Worm (Caenorhabditis elegans) whole organism, late embryonic: ENCODE results near the gene hrg-6.
A peak's percentile ranks its signal among the peaks of the same experiment; 100 is the strongest.

ENCODE experiments used
- C38D4.7 ChIP-seq: fragments of 200-800 bp; sonication (Bioruptor generic); optimal IDR thresholded peaks from 2 replicates; lab custom pipeline; 2018; ENCODE audit warnings: mild to moderate bottlenecking, missing genetic modification characterization, moderate library complexity, missing compliant biosample characterization
- K02D7.2 ChIP-seq: sonication (generic microtip); optimal IDR thresholded peaks from 2 replicates; lab custom pipeline; 2017; ENCODE audit warnings: mild to moderate bottlenecking, missing genetic modification characterization, missing compliant biosample characterization
- K09A11.1 ChIP-seq: sonication (generic microtip); optimal IDR thresholded peaks from 2 replicates; lab custom pipeline; 2017; ENCODE audit warnings: antibody characterized with exemption, mild to moderate bottlenecking, missing genetic modification characterization, missing compliant biosample characterization; ENCODE audit not compliant: insufficient read depth
- Y22D7AL.16 ChIP-seq: sonication (generic microtip); optimal IDR thresholded peaks from 2 replicates; lab custom pipeline; 2016; ENCODE audit warnings: missing genetic modification characterization, missing compliant biosample characterization
- ceh-19 ChIP-seq: fragments of 200-800 bp; sonication (Bioruptor generic); optimal IDR thresholded peaks from 2 replicates; lab custom pipeline; 2018; ENCODE audit warnings: mild to moderate bottlenecking, missing genetic modification characterization, missing compliant biosample characterization
- ceh-24 ChIP-seq: sonication (generic microtip); optimal IDR thresholded peaks from 2 replicates; lab custom pipeline; 2016; ENCODE audit warnings: mild to moderate bottlenecking, missing genetic modification characterization, missing compliant biosample characterization
- ceh-30 ChIP-seq: fragments of 150-350 bp; optimal IDR thresholded peaks from 2 replicates; lab custom pipeline; 2014; ENCODE audit warnings: missing biosample characterization, missing genetic modification characterization
- ceh-31 ChIP-seq: sonication (generic microtip); optimal IDR thresholded peaks from 2 replicates; lab custom pipeline; 2016; ENCODE audit warnings: missing genetic modification characterization, missing compliant biosample characterization
- dve-1 ChIP-seq: sonication (generic microtip); optimal IDR thresholded peaks from 2 replicates; lab custom pipeline; 2017; ENCODE audit warnings: antibody characterized with exemption, mild to moderate bottlenecking, missing genetic modification characterization, missing compliant biosample characterization
- ets-4 ChIP-seq: sonication (generic microtip); optimal IDR thresholded peaks from 2 replicates; lab custom pipeline; 2016; ENCODE audit warnings: missing genetic modification characterization, missing compliant biosample characterization
- eyg-1 ChIP-seq: sonication (generic microtip); optimal IDR thresholded peaks from 2 replicates; lab custom pipeline; 2016; ENCODE audit warnings: missing genotype, missing genetic modification characterization, missing compliant biosample characterization
- fax-1 ChIP-seq: sonication (generic microtip); optimal IDR thresholded peaks from 2 replicates; lab custom pipeline; 2016; ENCODE audit warnings: missing genotype, missing genetic modification characterization, missing compliant biosample characterization
- fkh-6 ChIP-seq: sonication (generic microtip); optimal IDR thresholded peaks from 2 replicates; lab custom pipeline; 2016; ENCODE audit warnings: missing genetic modification characterization, missing compliant biosample characterization
- gmeb-2 ChIP-seq: sonication (generic microtip); optimal IDR thresholded peaks from 2 replicates; lab custom pipeline; 2016; ENCODE audit warnings: missing genetic modification characterization, inconsistent platforms, missing compliant biosample characterization
- hlh-13 ChIP-seq: fragments of 200-800 bp; sonication (Bioruptor generic); optimal IDR thresholded peaks from 2 replicates; lab custom pipeline; 2018; ENCODE audit warnings: mild to moderate bottlenecking, missing genetic modification characterization, missing compliant biosample characterization
- hlh-15 ChIP-seq: sonication (generic microtip); optimal IDR thresholded peaks from 2 replicates; lab custom pipeline; 2016; ENCODE audit warnings: missing genetic modification characterization, missing compliant biosample characterization
- hlh-30 ChIP-seq: sonication (generic microtip); optimal IDR thresholded peaks from 2 replicates; lab custom pipeline; 2017; ENCODE audit warnings: antibody characterized with exemption, missing genetic modification characterization, missing compliant biosample characterization; ENCODE audit not compliant: insufficient read depth
- hlh-8 ChIP-seq: sonication (generic microtip); optimal IDR thresholded peaks from 2 replicates; lab custom pipeline; 2016; ENCODE audit warnings: missing genotype, missing genetic modification characterization, missing compliant biosample characterization
- lim-6 ChIP-seq: sonication (generic microtip); optimal IDR thresholded peaks from 2 replicates; lab custom pipeline; 2016; ENCODE audit warnings: missing genetic modification characterization, missing compliant biosample characterization
- madf-2 ChIP-seq: sonication (generic microtip); optimal IDR thresholded peaks from 2 replicates; lab custom pipeline; 2017; ENCODE audit warnings: missing genetic modification characterization, missing compliant biosample characterization
- nfya-1 ChIP-seq: sonication (generic microtip); optimal IDR thresholded peaks from 2 replicates; lab custom pipeline; 2017; ENCODE audit warnings: missing genetic modification characterization, mild to moderate bottlenecking, missing compliant biosample characterization, antibody characterized with exemption, moderate library complexity
- odd-2 ChIP-seq: sonication (generic microtip); optimal IDR thresholded peaks from 2 replicates; lab custom pipeline; 2017; ENCODE audit warnings: antibody characterized with exemption, mild to moderate bottlenecking, missing genetic modification characterization, missing compliant biosample characterization
- pag-3 ChIP-seq: sonication (generic microtip); optimal IDR thresholded peaks from 2 replicates; lab custom pipeline; 2016; ENCODE audit warnings: missing compliant biosample characterization, missing genetic modification characterization, borderline replicate concordance
- pat-9 ChIP-seq: fragments of 200-800 bp; sonication (Bioruptor generic); optimal IDR thresholded peaks from 2 replicates; lab custom pipeline; 2018; ENCODE audit warnings: mild to moderate bottlenecking, missing genetic modification characterization, moderate library complexity, missing compliant biosample characterization
- pha-4 ChIP-seq: fragments of 150-350 bp; optimal IDR thresholded peaks from 2 replicates; lab custom pipeline; 2018; ENCODE audit warnings: missing biosample characterization, missing genetic modification reagents, missing genetic modification characterization
- pros-1 ChIP-seq: fragments of 150-350 bp; optimal IDR thresholded peaks from 2 replicates; lab custom pipeline; 2014; ENCODE audit warnings: missing biosample characterization, missing genetic modification reagents, missing genetic modification characterization
- ref-2 ChIP-seq: sonication (generic microtip); optimal IDR thresholded peaks from 2 replicates; lab custom pipeline; 2016; ENCODE audit warnings: missing genetic modification characterization, missing compliant biosample characterization
- rnt-1 ChIP-seq: sonication (generic microtip); optimal IDR thresholded peaks from 2 replicates; lab custom pipeline; 2016; ENCODE audit warnings: missing genetic modification characterization, missing compliant biosample characterization
- tbx-2 ChIP-seq: sonication (generic microtip); optimal IDR thresholded peaks from 2 replicates; lab custom pipeline; 2016; ENCODE audit warnings: missing genetic modification characterization, missing compliant biosample characterization
- tbx-7 ChIP-seq: sonication (generic microtip); optimal IDR thresholded peaks from 2 replicates; lab custom pipeline; 2016; ENCODE audit warnings: missing genotype, missing genetic modification characterization, missing compliant biosample characterization
- unc-42 ChIP-seq: sonication (generic microtip); optimal IDR thresholded peaks from 2 replicates; lab custom pipeline; 2016; ENCODE audit warnings: missing genotype, missing genetic modification characterization, missing compliant biosample characterization
- ztf-16 ChIP-seq: sonication (generic microtip); optimal IDR thresholded peaks from 2 replicates; lab custom pipeline; 2017; ENCODE audit warnings: missing genetic modification characterization, missing compliant biosample characterization

The hrg-6 gene

ce11 chrIV:11038218-11038617 is 5.8 kb downstream of the hrg-6 start:
- no peak for TF ChIP-seq lim-6

- no peak for TF ChIP-seq hlh-13 (GFP tag; lab: Kevin White, UChicago)
- TF ChIP-seq fkh-6 (tag; lab: Kevin White, UChicago) = no peak
- TF ChIP-seq ceh-24 (tag; lab: Kevin White, UChicago) = no peak
- TF ChIP-seq eyg-1 (tag; lab: Kevin White, UChicago) = no peak
- TF ChIP-seq Y22D7AL.16 (tag; lab: Kevin White, UChicago) = no peak
- no peak for TF ChIP-seq ztf-16 (tag; lab: Kevin White, UChicago)
- TF ChIP-seq pat-9 (tag; lab: Kevin White, UChicago) = no peak
- TF ChIP-seq, all 69 proteins: peak for 0
Measured at ce11 chrIV:11038618-11038664, 6.1 kb downstream of the hrg-6 start, which contains the start of gene kdin-1. TSS of gene kdin-1 (plus strand) at chrIV:11038655.

- TF ChIP-seq nfya-1 (tag; lab: Kevin White, UChicago) (peak; percentile 17), Y22D7AL.16 (tag; lab: Kevin White, UChicago) (no peak), unc-42 (tag; lab: Kevin White, UChicago) (no peak), tbx-2 (tag; lab: Kevin White, UChicago) (peak; percentile 6), pat-9 (tag; lab: Kevin White, UChicago) (no peak)
Measured at ce11 chrIV:11038665-11039064, 6.3 kb downstream of the hrg-6 start.

- TF ChIP-seq hlh-30 (tag; lab: Kevin White, UChicago) (no peak), C38D4.7 (GFP tag; lab: Kevin White, UChicago) (no peak), gmeb-2 (tag; lab: Kevin White, UChicago) (no peak), tbx-2 (tag; lab: Kevin White, UChicago) (no peak), ets-4 (tag; lab: Kevin White, UChicago) (no peak), rnt-1 (no peak)
Measured at ce11 chrIV:11044377-11044776, 12.0 kb downstream of the hrg-6 start.

ce11 chrIV:11048871-11049270 is 16.5 kb downstream of the hrg-6 start, which contains the start of gene F36H1.11:
TSS of gene F36H1.11 (plus strand) at chrIV:11049171.
- TF ChIP-seq unc-42 (tag; lab: Kevin White, UChicago) (peak; percentile 44), ref-2 (no peak)
- TF ChIP-seq, all 69 proteins: peak for 1

- TF ChIP-seq madf-2 (tag; lab: Kevin White, UChicago) (no peak), fax-1 (tag; lab: Kevin White, UChicago) (no peak), fkh-6 (tag; lab: Kevin White, UChicago) (no peak)
- TF ChIP-seq, all 69 proteins: peak for 0
Measured at ce11 chrIV:11049806-11050205, 17.4 kb downstream of the hrg-6 start, which contains the start of gene F36H1.3. TSS of gene F36H1.3 (plus strand) at chrIV:11050128.

ce11 chrIV:11051963-11052362 is 19.6 kb downstream of the hrg-6 start:
- no peak for TF ChIP-seq unc-42 (tag; lab: Kevin White, UChicago)
- TF ChIP-seq K02D7.2 (tag; lab: Kevin White, UChicago) = no peak
- no peak for TF ChIP-seq pat-9 (tag; lab: Kevin White, UChicago)
- no peak for TF ChIP-seq K09A11.1 (tag; lab: Kevin White, UChicago)
- no peak for TF ChIP-seq pha-4 (tag; lab: Kevin White, UChicago)
- no peak for TF ChIP-seq odd-2 (tag; lab: Kevin White, UChicago)
- TF ChIP-seq pros-1 (tag; lab: Kevin White, UChicago) = no peak
- TF ChIP-seq, all 69 proteins: peak for 0

- TF ChIP-seq Y22D7AL.16 (tag; lab: Kevin White, UChicago) = no peak
- TF ChIP-seq odd-2 (tag; lab: Kevin White, UChicago) = no peak
- TF ChIP-seq pag-3 (tag; lab: Kevin White, UChicago) = no peak
- TF ChIP-seq hlh-30 (tag; lab: Kevin White, UChicago) = no peak
- TF ChIP-seq ceh-31 = no peak
- no peak for TF ChIP-seq rnt-1
- no peak for TF ChIP-seq hlh-15
- TF ChIP-seq tbx-7 (tag; lab: Kevin White, UChicago) = no peak
- no peak for TF ChIP-seq hlh-8 (tag; lab: Kevin White, UChicago)
- no peak for TF ChIP-seq unc-42 (tag; lab: Kevin White, UChicago)
- TF ChIP-seq ztf-16 (tag; lab: Kevin White, UChicago) = no peak
- no peak for TF ChIP-seq ceh-19 (GFP tag; lab: Kevin White, UChicago)
- no peak for TF ChIP-seq madf-2 (tag; lab: Kevin White, UChicago)
- no peak for TF ChIP-seq ceh-30 (tag; lab: Kevin White, UChicago)
- TF ChIP-seq dve-1 = no peak
- no peak for TF ChIP-seq gmeb-2 (tag; lab: Kevin White, UChicago)
Measured at ce11 chrIV:11053652-11054317, 21.4 kb downstream of the hrg-6 start, which contains the start of the genes F36H1.12 and lin-3. TSS of gene F36H1.12 (minus strand) at chrIV:11053702. TSS of gene lin-3 (plus strand) at chrIV:11054308.
